Worm (Caenorhabditis elegans): ENCODE measurements around the gene C55A1.4.

DNA sequence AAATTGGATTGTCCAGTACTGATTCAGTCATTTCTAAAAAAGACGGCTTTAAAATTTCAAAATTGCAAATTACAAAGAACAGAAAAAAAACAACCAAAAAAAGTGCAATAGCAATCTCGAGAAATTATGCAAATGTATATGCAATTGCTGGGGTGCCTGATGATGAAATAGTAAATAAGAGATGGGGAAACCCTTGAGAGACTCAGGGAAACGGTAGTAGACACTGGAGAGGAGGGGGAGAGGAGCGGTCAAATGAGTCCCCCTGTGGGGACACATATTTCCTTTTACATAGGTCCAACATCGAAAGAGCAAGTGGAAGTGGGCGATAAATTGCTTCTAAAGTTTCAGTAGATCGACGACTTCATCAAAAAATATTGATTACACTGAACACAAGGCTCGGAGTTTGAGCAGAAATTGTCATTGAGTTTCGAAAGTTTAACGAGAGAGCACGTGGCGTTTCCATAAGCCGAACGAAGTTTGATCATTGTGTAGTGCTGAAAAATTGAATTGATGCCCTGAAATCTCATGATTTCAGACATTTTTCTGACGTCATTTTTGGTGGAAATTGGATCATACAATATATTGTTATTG is 32.6 kb downstream of the C55A1.4 start, which contains the start of the genes fbxa-153 and str-12:
- TF ChIP-seq nhr-11 (tag; optimal IDR thresholded peaks at IDR 0.05) = no peak
- TF ChIP-seq unc-55 (GFP tag; optimal IDR thresholded peaks at IDR 0.05) = peak; percentile 84
